Worm (Caenorhabditis elegans) whole organism, mixed stage, embryonic: Measurements from ENCODE around the gene ceh-32.

Experiments used
- M03D4.4 ChIP-seq: sonication (generic microtip); optimal IDR thresholded peaks from 2 replicates; lab custom pipeline; 2017; ENCODE audit warnings: mild to moderate bottlenecking, missing genetic modification characterization, missing compliant biosample characterization
- bed-3 ChIP-seq: fragments of 200-800 bp; sonication (Bioruptor generic); optimal IDR thresholded peaks from 3 replicates; lab custom pipeline; 2018; ENCODE audit warnings: mild to moderate bottlenecking, missing genetic modification characterization, moderate library complexity, missing compliant biosample characterization
- blmp-1 ChIP-seq: fragments of 150-350 bp; optimal IDR thresholded peaks from 2 replicates; lab custom pipeline; 2014; ENCODE audit warnings: missing biosample characterization, missing genetic modification characterization
- ceh-39 ChIP-seq: fragments of 150-350 bp; optimal IDR thresholded peaks from 2 replicates; lab custom pipeline; 2014; ENCODE audit warnings: missing biosample characterization, missing genetic modification characterization
- ceh-43 ChIP-seq: fragments of 200-800 bp; sonication (Bioruptor generic); optimal IDR thresholded peaks from 2 replicates; lab custom pipeline; 2018; ENCODE audit warnings: mild to moderate bottlenecking, missing genetic modification characterization, moderate library complexity, missing compliant biosample characterization
- ceh-83 ChIP-seq: fragments of 200-800 bp; sonication (Bioruptor generic); optimal IDR thresholded peaks from 2 replicates; lab custom pipeline; 2018; ENCODE audit warnings: mild to moderate bottlenecking, missing genetic modification characterization, missing compliant biosample characterization
- ces-1 ChIP-seq: fragments of 150-350 bp; optimal IDR thresholded peaks from 2 replicates; lab custom pipeline; 2014; ENCODE audit warnings: missing biosample characterization, missing genetic modification reagents, missing genetic modification characterization
- cnd-1 ChIP-seq: fragments of 200-800 bp; sonication (Bioruptor generic); optimal IDR thresholded peaks from 2 replicates; lab custom pipeline; 2018; ENCODE audit warnings: mild to moderate bottlenecking, missing genetic modification characterization, missing compliant biosample characterization
- drap-1 ChIP-seq: fragments of 200-800 bp; sonication (Bioruptor generic); optimal IDR thresholded peaks from 3 replicates; lab custom pipeline; 2018; ENCODE audit warnings: mild to moderate bottlenecking, missing genetic modification characterization, missing compliant biosample characterization
- elt-1 ChIP-seq: sonication (generic microtip); optimal IDR thresholded peaks from 2 replicates; lab custom pipeline; 2017; ENCODE audit warnings: missing genetic modification characterization, mild to moderate bottlenecking, missing compliant biosample characterization, antibody characterized with exemption, moderate library complexity, borderline replicate concordance; ENCODE audit not compliant: insufficient read depth
- elt-3 ChIP-seq: fragments of 150-350 bp; optimal IDR thresholded peaks from 2 replicates; lab custom pipeline; 2014; ENCODE audit warnings: missing biosample characterization, missing genetic modification characterization
- flh-1 ChIP-seq: fragments of 200-800 bp; sonication (Bioruptor generic); optimal IDR thresholded peaks from 2 replicates; lab custom pipeline; 2018; ENCODE audit warnings: mild to moderate bottlenecking, missing genetic modification characterization, moderate library complexity, missing compliant biosample characterization
- ham-2 ChIP-seq: fragments of 200-800 bp; sonication (Bioruptor generic); optimal IDR thresholded peaks from 2 replicates; lab custom pipeline; 2018; ENCODE audit warnings: mild to moderate bottlenecking, missing genetic modification characterization, missing compliant biosample characterization
- hlh-1 ChIP-seq: fragments of 150-350 bp; optimal IDR thresholded peaks from 2 replicates; lab custom pipeline; 2014; ENCODE audit warnings: missing biosample characterization, missing genetic modification reagents, missing genetic modification characterization
- lin-13 ChIP-seq: fragments of 150-350 bp; optimal IDR thresholded peaks from 2 replicates; lab custom pipeline; 2014; ENCODE audit warnings: missing biosample characterization, missing genetic modification characterization
- lin-32 ChIP-seq: fragments of 200-800 bp; sonication (Bioruptor generic); optimal IDR thresholded peaks from 2 replicates; lab custom pipeline; 2018; ENCODE audit warnings: mild to moderate bottlenecking, missing genetic modification characterization, missing compliant biosample characterization
- lsy-2 ChIP-seq: fragments of 150-350 bp; optimal IDR thresholded peaks from 2 replicates; lab custom pipeline; 2014; ENCODE audit warnings: missing biosample characterization, missing genetic modification characterization
- mep-1 ChIP-seq: fragments of 150-350 bp; optimal IDR thresholded peaks from 2 replicates; lab custom pipeline; 2017; ENCODE audit warnings: missing biosample characterization, missing genetic modification reagents, missing genetic modification characterization, inconsistent platforms
- mls-2 ChIP-seq: sonication (generic microtip); optimal IDR thresholded peaks from 2 replicates; lab custom pipeline; 2016; ENCODE audit warnings: mild to moderate bottlenecking, missing genetic modification characterization, moderate library complexity, missing compliant biosample characterization
- nhr-12 ChIP-seq: fragments of 150-350 bp; optimal IDR thresholded peaks from 2 replicates; lab custom pipeline; 2014; ENCODE audit warnings: missing biosample characterization, missing genetic modification characterization
- nhr-2 ChIP-seq: fragments of 150-350 bp; optimal IDR thresholded peaks from 2 replicates; lab custom pipeline; 2014; ENCODE audit warnings: missing biosample characterization, missing genetic modification characterization
- nhr-237 ChIP-seq: fragments of 150-350 bp; optimal IDR thresholded peaks from 2 replicates; lab custom pipeline; 2014; ENCODE audit warnings: missing biosample characterization, missing genetic modification characterization
- nhr-28 ChIP-seq: fragments of 150-350 bp; optimal IDR thresholded peaks from 2 replicates; lab custom pipeline; 2014; ENCODE audit warnings: missing biosample characterization, missing genetic modification characterization
- nhr-76 ChIP-seq: sonication (generic microtip); optimal IDR thresholded peaks from 2 replicates; lab custom pipeline; 2017; ENCODE audit warnings: missing biosample characterization, missing genetic modification characterization
- pha-4 ChIP-seq: fragments of 150-350 bp; optimal IDR thresholded peaks from 2 replicates; lab custom pipeline; 2018; ENCODE audit warnings: missing biosample characterization, missing genetic modification reagents, missing genetic modification characterization
- sem-2 ChIP-seq: fragments of 200-800 bp; sonication (Bioruptor generic); optimal IDR thresholded peaks from 2 replicates; lab custom pipeline; 2018; ENCODE audit warnings: mild to moderate bottlenecking, missing genetic modification characterization, missing compliant biosample characterization
- sptf-1 ChIP-seq: sonication (generic microtip); optimal IDR thresholded peaks from 2 replicates; lab custom pipeline; 2017; ENCODE audit warnings: mild to moderate bottlenecking, missing genetic modification characterization, moderate library complexity, missing compliant biosample characterization
- unc-120 ChIP-seq: sonication (generic microtip); optimal IDR thresholded peaks from 2 replicates; lab custom pipeline; 2017; ENCODE audit warnings: missing genetic modification characterization, missing compliant biosample characterization; ENCODE audit not compliant: poor library complexity, severe bottlenecking
- unc-62 ChIP-seq: fragments of 150-350 bp; optimal IDR thresholded peaks from 2 replicates; lab custom pipeline; 2014; ENCODE audit warnings: missing biosample characterization, missing genetic modification reagents, missing genetic modification characterization
- zip-8 ChIP-seq: fragments of 150-350 bp; optimal IDR thresholded peaks from 2 replicates; lab custom pipeline; 2014; ENCODE audit warnings: missing biosample characterization, missing genetic modification characterization
- ztf-11 ChIP-seq: fragments of 150-350 bp; optimal IDR thresholded peaks from 2 replicates; lab custom pipeline; 2014; ENCODE audit warnings: missing biosample characterization, missing genetic modification characterization

The ceh-32 gene

ce11 chrV:11733460-11733859 is 28.3 kb upstream of the ceh-32 start, which contains the start of gene npp-22:
Gene npp-22, minus strand, starts transcription at chrV:11733472.
- no peak for TF ChIP-seq nhr-2 (tag; lab: Kevin White, UChicago)
- no peak for TF ChIP-seq nhr-76 (tag; lab: Kevin White, UChicago)
- peak; percentile 58 for TF ChIP-seq mep-1
- TF ChIP-seq bed-3 (GFP tag; lab: Kevin White, UChicago) = no peak

ce11 chrV:11732049-11732448 is 26.8 kb upstream of the ceh-32 start:
- TF ChIP-seq M03D4.4 (tag; lab: Kevin White, UChicago) = no peak
- TF ChIP-seq hlh-1 = no peak
- TF ChIP-seq mls-2 (tag; lab: Kevin White, UChicago) = no peak
- TF ChIP-seq ham-2 (GFP tag; lab: Kevin White, UChicago) = no peak
- TF ChIP-seq zip-8 = no peak
- TF ChIP-seq nhr-76 (tag; lab: Kevin White, UChicago) = no peak
- no peak for TF ChIP-seq blmp-1 (tag; lab: Kevin White, UChicago)
- no peak for TF ChIP-seq sem-2
- no peak for TF ChIP-seq flh-1 (GFP tag; lab: Kevin White, UChicago)
- TF ChIP-seq cnd-1 (tag; lab: Kevin White, UChicago) = no peak
- no peak for TF ChIP-seq ztf-11
- TF ChIP-seq elt-1 = no peak
- TF ChIP-seq elt-3 (tag; lab: Kevin White, UChicago) = no peak
- no peak for TF ChIP-seq ceh-83 (GFP tag; lab: Kevin White, UChicago)
- TF ChIP-seq unc-120 (tag; lab: Kevin White, UChicago) = no peak
- TF ChIP-seq bed-3 (GFP tag; lab: Kevin White, UChicago) = no peak
- no peak for TF ChIP-seq unc-62 (GFP tag; lab: Kevin White, UChicago)
- TF ChIP-seq nhr-237 (tag; lab: Kevin White, UChicago) = no peak
- no peak for TF ChIP-seq lin-13

DNA sequence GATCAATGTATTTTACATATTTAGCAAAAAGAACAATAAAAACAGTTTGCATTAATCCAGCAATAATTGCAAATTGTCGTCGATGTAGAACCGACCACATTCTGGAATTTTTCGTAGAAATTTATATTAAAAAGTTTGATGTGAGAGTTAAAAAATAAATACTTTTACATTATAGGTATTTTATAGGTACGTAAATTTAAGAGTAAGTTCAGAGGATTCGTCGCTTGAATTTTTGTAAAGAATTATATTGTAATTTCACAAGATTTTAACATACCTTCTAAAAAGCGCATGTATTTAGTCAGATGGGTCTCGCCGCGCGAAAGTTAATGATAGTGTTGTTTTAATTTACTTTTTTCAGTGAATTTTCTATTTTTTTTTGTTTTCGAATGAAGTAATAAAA is 24.9 kb upstream of the ceh-32 start, which contains the start of gene rhr-2:
Gene rhr-2 (minus strand): TSS at position 101 of the 400 bp plus-strand sequence.
- no peak for TF ChIP-seq cnd-1 (tag; lab: Kevin White, UChicago)
- no peak for TF ChIP-seq M03D4.4 (tag; lab: Kevin White, UChicago)
- no peak for TF ChIP-seq nhr-2 (tag; lab: Kevin White, UChicago)
- no peak for TF ChIP-seq mls-2 (tag; lab: Kevin White, UChicago)
- no peak for TF ChIP-seq elt-3 (tag; lab: Kevin White, UChicago)
- TF ChIP-seq nhr-28 (tag; lab: Kevin White, UChicago) = no peak
- no peak for TF ChIP-seq ceh-43 (GFP tag; lab: Kevin White, UChicago)

DNA sequence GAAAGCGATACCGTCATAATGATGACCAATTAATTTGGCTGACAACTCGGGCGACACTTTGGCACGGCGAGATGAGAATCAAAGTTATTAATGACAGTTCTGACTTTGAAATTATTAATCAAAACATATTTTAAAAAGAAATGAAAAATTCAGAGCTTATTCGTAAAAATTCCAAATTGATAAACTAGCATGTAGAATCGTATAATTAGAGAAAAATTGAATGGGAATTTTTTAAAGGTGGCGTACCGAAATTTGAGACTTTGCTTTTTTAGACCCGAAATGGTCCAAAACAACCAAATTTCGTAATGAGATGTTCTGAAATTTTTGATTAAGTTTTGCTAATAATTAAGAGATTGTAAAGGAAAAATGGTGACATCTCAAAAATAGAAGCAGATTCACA is 20.8 kb upstream of the ceh-32 start, which contains the start of gene daf-11:
Gene daf-11 (minus strand): TSS at position 101 of the 400 bp plus-strand sequence.
- TF ChIP-seq ham-2 (GFP tag; lab: Kevin White, UChicago) = no peak
- TF ChIP-seq nhr-2 (tag; lab: Kevin White, UChicago) = no peak
- no peak for TF ChIP-seq hlh-1
- no peak for TF ChIP-seq zip-8
- no peak for TF ChIP-seq nhr-76 (tag; lab: Kevin White, UChicago)

DNA sequence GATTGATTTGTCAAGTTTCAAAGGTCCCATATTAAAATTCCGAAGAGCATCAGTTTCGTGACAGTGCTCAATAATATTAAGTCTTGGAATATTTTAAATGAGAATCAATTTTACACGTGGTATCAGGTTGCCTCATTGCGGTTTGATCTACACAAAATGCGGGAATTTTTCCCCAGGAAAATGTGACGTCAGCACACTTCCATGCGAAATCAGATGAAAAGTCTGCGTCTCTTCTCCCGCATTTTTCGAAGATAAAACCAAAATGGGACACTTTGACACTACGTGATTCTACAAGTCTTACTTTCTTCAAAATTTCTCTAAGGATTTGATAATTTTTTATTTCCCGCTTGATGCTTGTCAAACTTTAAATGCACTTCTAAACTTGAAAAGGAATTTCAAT is 17.7 kb upstream of the ceh-32 start:
- TF ChIP-seq lin-13 (no peak), nhr-76 (tag; lab: Kevin White, UChicago) (no peak), lin-32 (GFP tag; lab: Kevin White, UChicago) (no peak), blmp-1 (tag; lab: Kevin White, UChicago) (no peak), ceh-83 (GFP tag; lab: Kevin White, UChicago) (no peak), nhr-12 (tag; lab: Kevin White, UChicago) (no peak), sptf-1 (no peak), pha-4 (no peak), unc-62 (GFP tag; lab: Kevin White, UChicago) (no peak), cnd-1 (tag; lab: Kevin White, UChicago) (no peak), ces-1 (no peak), ceh-39 (tag; lab: Kevin White, UChicago) (no peak), drap-1 (no peak), elt-1 (no peak)

DNA sequence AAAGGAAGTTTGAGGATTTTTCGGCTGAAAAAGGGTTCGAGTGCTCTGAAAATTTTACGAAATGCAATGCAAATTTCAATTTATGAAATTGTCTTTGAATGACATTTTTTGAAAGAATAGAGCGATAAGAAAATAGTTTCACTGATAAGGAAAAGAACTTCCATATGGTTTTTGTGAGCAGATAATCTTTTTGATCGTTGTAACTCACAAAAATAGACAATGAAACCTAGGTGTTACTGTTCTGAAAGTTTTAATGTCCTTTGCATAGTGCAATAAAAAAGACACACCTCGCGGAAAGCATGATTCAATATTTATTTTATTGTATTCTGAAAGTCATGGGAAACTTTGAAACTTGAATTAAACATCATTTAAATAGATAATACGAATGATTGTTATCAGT is 11.7 kb upstream of the ceh-32 start:
- TF ChIP-seq drap-1 (no peak), mls-2 (tag; lab: Kevin White, UChicago) (no peak), bed-3 (GFP tag; lab: Kevin White, UChicago) (no peak), nhr-12 (tag; lab: Kevin White, UChicago) (no peak), nhr-76 (tag; lab: Kevin White, UChicago) (no peak), pha-4 (no peak), flh-1 (GFP tag; lab: Kevin White, UChicago) (no peak), lsy-2 (tag; lab: Kevin White, UChicago) (no peak), mep-1 (no peak), nhr-237 (tag; lab: Kevin White, UChicago) (no peak), ceh-43 (GFP tag; lab: Kevin White, UChicago) (no peak), sem-2 (no peak), ham-2 (GFP tag; lab: Kevin White, UChicago) (no peak), nhr-2 (tag; lab: Kevin White, UChicago) (no peak), sptf-1 (no peak), elt-3 (tag; lab: Kevin White, UChicago) (no peak), cnd-1 (tag; lab: Kevin White, UChicago) (no peak), zip-8 (no peak), blmp-1 (tag; lab: Kevin White, UChicago) (no peak)
